Fruit fly (Drosophila melanogaster): ENCODE data around the gene spz4.

Gene spz4

dm6 chr2L:11501427-11501968 lies at the start of gene spz4:
spz4 (plus strand) TSS chr2L:11501715.
- no peak for TF ChIP-seq noc (tag; optimal IDR thresholded peaks at IDR 0.05)

- no peak for TF ChIP-seq noc (tag; optimal IDR thresholded peaks at IDR 0.05)
Measured at dm6 chr2L:11452601-11453345, 48.7 kb upstream of the spz4 start.

- no peak for TF ChIP-seq noc (tag; optimal IDR thresholded peaks at IDR 0.05)
Measured at dm6 chr2L:11455555-11456128, 45.9 kb upstream of the spz4 start.

dm6 chr2L:11456667-11457222 lies 44.8 kb upstream of the spz4 start:
- no peak for TF ChIP-seq noc (tag; optimal IDR thresholded peaks at IDR 0.05)

- TF ChIP-seq noc (tag; optimal IDR thresholded peaks at IDR 0.05), result no peak
Measured at dm6 chr2L:11468082-11468481, 33.4 kb upstream of the spz4 start.

dm6 chr2L:11469973-11470372 lies 31.5 kb upstream of the spz4 start:
- TF ChIP-seq noc (tag; optimal IDR thresholded peaks at IDR 0.05), result no peak

dm6 chr2L:11471979-11472514 lies 29.5 kb upstream of the spz4 start:
- TF ChIP-seq noc (tag; optimal IDR thresholded peaks at IDR 0.05), result no peak

- TF ChIP-seq noc (tag; optimal IDR thresholded peaks at IDR 0.05), result no peak
Measured at dm6 chr2L:11474960-11475359, 26.6 kb upstream of the spz4 start.

- no peak for TF ChIP-seq noc (tag; optimal IDR thresholded peaks at IDR 0.05)
Measured at dm6 chr2L:11484407-11484806, 17.1 kb upstream of the spz4 start, which contains the start of the genes CG43355 and sala. CG43355 (plus strand) TSS chr2L:11484707. sala (plus strand) TSS chr2L:11484707.

- no peak for TF ChIP-seq noc (tag; optimal IDR thresholded peaks at IDR 0.05)
Measured at dm6 chr2L:11488465-11489037, 13.0 kb upstream of the spz4 start.

dm6 chr2L:11493933-11494332 lies 7.6 kb upstream of the spz4 start:
- TF ChIP-seq noc (tag; optimal IDR thresholded peaks at IDR 0.05), result no peak

dm6 chr2L:11498839-11499238 lies 2.7 kb upstream of the spz4 start, which contains the start of gene Cog8:
Cog8 (minus strand) TSS chr2L:11498948.
- no peak for TF ChIP-seq noc (tag; optimal IDR thresholded peaks at IDR 0.05)

dm6 chr2L:11500649-11501048 lies 866 bp upstream of the spz4 start:
- TF ChIP-seq noc (tag; optimal IDR thresholded peaks at IDR 0.05), result no peak

dm6 chr2L:11502698-11503097 lies 1.2 kb downstream of the spz4 start:
- no peak for TF ChIP-seq noc (tag; optimal IDR thresholded peaks at IDR 0.05)

- no peak for TF ChIP-seq noc (tag; optimal IDR thresholded peaks at IDR 0.05)
Measured at dm6 chr2L:11504896-11505569, 3.5 kb downstream of the spz4 start.
